Fruit fly (Drosophila melanogaster) whole organism, embryonic: Measurements from ENCODE around the gene HDAC4.

ENCODE experiments used
- Abd-B ChIP-seq: fragments of 200-800 bp; sonication (Bioruptor generic); optimal IDR thresholded peaks from 2 replicates; lab custom pipeline; 2018; ENCODE audit warnings: missing biosample characterization, mild to moderate bottlenecking, missing genetic modification characterization, moderate library complexity
- Atf3 ChIP-seq: fragments of 200-800 bp; sonication (Bioruptor generic); optimal IDR thresholded peaks from 3 replicates; lab custom pipeline; 2016; ENCODE audit warnings: missing biosample characterization, missing genetic modification characterization
- CG10147 ChIP-seq: fragments of 200-800 bp; sonication (Bioruptor generic); optimal IDR thresholded peaks from 2 replicates; lab custom pipeline; 2019; ENCODE audit warnings: missing biosample characterization, mild to moderate bottlenecking, missing genetic modification characterization, moderate library complexity
- CG10366 ChIP-seq: fragments of 200-800 bp; sonication (Bioruptor generic); IDR thresholded peaks from 2 replicates; pipeline ENCODE4 v1.3.6; 2022; ENCODE audit warnings: missing biosample characterization, missing genetic modification characterization
- CG10462 ChIP-seq: fragments of 200-800 bp; sonication (Bioruptor generic); optimal IDR thresholded peaks from 2 replicates; lab custom pipeline; 2016; ENCODE audit warnings: missing biosample characterization, missing genetic modification characterization
- CG11456 ChIP-seq: fragments of 200-800 bp; sonication (Bioruptor generic); IDR thresholded peaks from 3 replicates; pipeline ENCODE4 v1.3.6; 2022; ENCODE audit warnings: missing biosample characterization, missing genetic modification characterization
- CG11560 ChIP-seq: fragments of 200-800 bp; sonication (Bioruptor generic); IDR thresholded peaks from 3 replicates; pipeline ENCODE4 v1.3.6; 2022; ENCODE audit warnings: missing biosample characterization, missing genetic modification characterization
- CG11723 ChIP-seq: fragments of 200-800 bp; sonication (Bioruptor generic); optimal IDR thresholded peaks from 2 replicates; lab custom pipeline; 2017; ENCODE audit warnings: missing biosample characterization, mild to moderate bottlenecking, missing genetic modification characterization
- CG13424 ChIP-seq: fragments of 200-800 bp; sonication (Bioruptor generic); optimal IDR thresholded peaks from 2 replicates; lab custom pipeline; 2019; ENCODE audit warnings: missing biosample characterization, mild to moderate bottlenecking, missing genetic modification characterization, moderate library complexity
- CG15269 ChIP-seq: fragments of 200-800 bp; sonication (Bioruptor generic); optimal IDR thresholded peaks from 2 replicates; lab custom pipeline; 2018; ENCODE audit warnings: missing biosample characterization, mild to moderate bottlenecking, missing genetic modification characterization, moderate library complexity
- CG15479 ChIP-seq: fragments of 200-800 bp; sonication (Bioruptor generic); optimal IDR thresholded peaks from 3 replicates; lab custom pipeline; 2019; ENCODE audit warnings: missing biosample characterization, mild to moderate bottlenecking, missing genetic modification characterization, moderate library complexity
- CG15514 ChIP-seq: fragments of 200-800 bp; sonication (Bioruptor generic); optimal IDR thresholded peaks from 3 replicates; lab custom pipeline; 2017; ENCODE audit warnings: missing biosample characterization, missing genetic modification characterization, mild to moderate bottlenecking, moderate library complexity, missing genetic modification reagents
- CG15601 ChIP-seq: fragments of 200-800 bp; sonication (Bioruptor generic); optimal IDR thresholded peaks from 3 replicates; lab custom pipeline; 2019; ENCODE audit warnings: missing biosample characterization, mild to moderate bottlenecking, missing genetic modification characterization, moderate library complexity
- CG17612 ChIP-seq: fragments of 200-800 bp; sonication (Bioruptor generic); IDR thresholded peaks from 2 replicates; pipeline ENCODE4 v1.3.6; 2022; ENCODE audit warnings: missing biosample characterization, missing genetic modification characterization
- CG2202 ChIP-seq: fragments of 200-800 bp; sonication (Bioruptor generic); optimal IDR thresholded peaks from 2 replicates; lab custom pipeline; 2018; ENCODE audit warnings: missing biosample characterization, mild to moderate bottlenecking, missing genetic modification characterization
- CG2889 ChIP-seq: fragments of 200-800 bp; sonication (Bioruptor generic); IDR thresholded peaks from 3 replicates; pipeline ENCODE4 v1.3.6; 2022; ENCODE audit warnings: missing biosample characterization, missing genetic modification characterization
- CG32767 ChIP-seq: fragments of 200-800 bp; sonication (Bioruptor generic); IDR thresholded peaks from 2 replicates; pipeline ENCODE4 v1.3.6; 2022; ENCODE audit warnings: missing biosample characterization, missing genetic modification characterization
- CG34224 ChIP-seq: fragments of 200-800 bp; sonication (Bioruptor generic); IDR thresholded peaks from 3 replicates; pipeline ENCODE4 v1.3.6; 2022; ENCODE audit warnings: missing biosample characterization, missing genetic modification characterization; ENCODE audit not compliant: partially characterized antibody
- CG43689 ChIP-seq: fragments of 200-800 bp; sonication (Bioruptor generic); IDR thresholded peaks from 2 replicates; pipeline ENCODE4 v1.3.6; 2022; ENCODE audit warnings: missing biosample characterization, missing genetic modification characterization
- CG4424 ChIP-seq: fragments of 200-800 bp; sonication (Bioruptor generic); optimal IDR thresholded peaks from 3 replicates; lab custom pipeline; 2016; ENCODE audit warnings: missing biosample characterization, missing genetic modification characterization
- CG4707 ChIP-seq: fragments of 200-800 bp; sonication (Bioruptor generic); optimal IDR thresholded peaks from 2 replicates; lab custom pipeline; 2018; ENCODE audit warnings: missing biosample characterization, mild to moderate bottlenecking, missing genetic modification characterization, moderate library complexity
- CG7987 ChIP-seq: fragments of 200-800 bp; sonication (Bioruptor generic); optimal IDR thresholded peaks from 2 replicates; lab custom pipeline; 2018; ENCODE audit warnings: missing biosample characterization, mild to moderate bottlenecking, missing genetic modification characterization, moderate library complexity
- CG8765 ChIP-seq: fragments of 200-800 bp; sonication (Bioruptor generic); IDR thresholded peaks from 2 replicates; pipeline ENCODE4 v1.3.6; 2022; ENCODE audit warnings: missing biosample characterization, missing genetic modification characterization
- CG9727 ChIP-seq: fragments of 200-800 bp; sonication (Bioruptor generic); optimal IDR thresholded peaks from 3 replicates; lab custom pipeline; 2017; ENCODE audit warnings: missing biosample characterization, mild to moderate bottlenecking, missing genetic modification characterization
- Camta ChIP-seq: fragments of 200-800 bp; sonication (Bioruptor generic); optimal IDR thresholded peaks from 2 replicates; lab custom pipeline; 2016; ENCODE audit warnings: missing biosample characterization, missing genetic modification characterization
- Chrac-16 ChIP-seq: fragments of 200-800 bp; sonication (Bioruptor generic); optimal IDR thresholded peaks from 3 replicates; lab custom pipeline; 2016; ENCODE audit warnings: missing biosample characterization, missing genetic modification characterization
- E2f1 ChIP-seq: fragments of 200-800 bp; sonication (Bioruptor generic); IDR thresholded peaks from 2 replicates; pipeline ENCODE4 v1.3.6; 2022; ENCODE audit warnings: missing biosample characterization, missing genetic modification characterization
- E2f2 ChIP-seq: fragments of 200-800 bp; sonication (Bioruptor generic); IDR thresholded peaks from 2 replicates; pipeline ENCODE4 v1.3.6; 2022; ENCODE audit warnings: missing biosample characterization, missing genetic modification characterization
- Nf-YA ChIP-seq: fragments of 200-800 bp; sonication (Bioruptor generic); IDR thresholded peaks from 2 replicates; pipeline ENCODE4 v1.3.6; 2022; ENCODE audit warnings: missing biosample characterization, missing genetic modification characterization
- PHDP ChIP-seq: fragments of 200-800 bp; sonication (Bioruptor generic); optimal IDR thresholded peaks from 3 replicates; lab custom pipeline; 2018; ENCODE audit warnings: missing biosample characterization, mild to moderate bottlenecking, missing genetic modification characterization, moderate library complexity
- Pdp1 ChIP-seq, 2 experiments: fragments of 200-800 bp; sonication (Bioruptor generic); optimal IDR thresholded peaks; 3 replicates each; lab custom pipeline; 2016; ENCODE audit warnings: missing biosample characterization in 2 of 2, missing genetic modification characterization in 2 of 2, mild to moderate bottlenecking in 1 of 2, moderate library complexity in 1 of 2
- Sin3A ChIP-seq: fragments of >200 bp; optimal IDR thresholded peaks from 2 replicates; lab custom pipeline; 2018
- TFAM ChIP-seq: fragments of 200-800 bp; sonication (Bioruptor generic); optimal IDR thresholded peaks from 2 replicates; lab custom pipeline; 2017; ENCODE audit warnings: missing biosample characterization, missing genetic modification characterization, inconsistent platforms
- ac ChIP-seq: fragments of 200-800 bp; sonication (Bioruptor generic); optimal IDR thresholded peaks from 3 replicates; lab custom pipeline; 2017; ENCODE audit warnings: missing biosample characterization, mild to moderate bottlenecking, missing genetic modification characterization
- cad ChIP-seq: fragments of >200 bp; optimal IDR thresholded peaks from 2 replicates; lab custom pipeline; 2017; ENCODE audit warnings: missing biosample characterization, missing genetic modification characterization
- dan ChIP-seq: fragments of 200-800 bp; sonication (Bioruptor generic); IDR thresholded peaks from 2 replicates; pipeline ENCODE4 v1.3.6; 2022; ENCODE audit warnings: missing biosample characterization, missing genetic modification characterization
- ems ChIP-seq: fragments of 200-800 bp; sonication (Bioruptor generic); optimal IDR thresholded peaks from 3 replicates; lab custom pipeline; 2016; ENCODE audit warnings: missing biosample characterization, missing genetic modification characterization
- en ChIP-seq: fragments of 200-800 bp; sonication (Bioruptor generic); optimal IDR thresholded peaks from 2 replicates; lab custom pipeline; 2016; ENCODE audit warnings: missing biosample characterization, missing genetic modification characterization
- fd64A ChIP-seq: fragments of 200-800 bp; sonication (Bioruptor generic); optimal IDR thresholded peaks from 3 replicates; lab custom pipeline; 2018; ENCODE audit warnings: missing biosample characterization, mild to moderate bottlenecking, missing genetic modification characterization
- fu2 ChIP-seq: fragments of 200-800 bp; sonication (Bioruptor generic); optimal IDR thresholded peaks from 2 replicates; lab custom pipeline; 2016; ENCODE audit warnings: missing biosample characterization, missing genetic modification characterization
- grn ChIP-seq: fragments of 200-800 bp; sonication (Bioruptor generic); optimal IDR thresholded peaks from 3 replicates; lab custom pipeline; 2017; ENCODE audit warnings: missing biosample characterization, missing genetic modification characterization
- ham ChIP-seq: fragments of 200-800 bp; sonication (Bioruptor generic); IDR thresholded peaks from 2 replicates; pipeline ENCODE4 v1.3.6; 2022; ENCODE audit warnings: missing biosample characterization, missing genetic modification characterization
- ind ChIP-seq: fragments of 200-800 bp; sonication (Bioruptor generic); optimal IDR thresholded peaks from 3 replicates; lab custom pipeline; 2016; ENCODE audit warnings: missing biosample characterization, missing genetic modification characterization
- kah ChIP-seq: fragments of 200-800 bp; sonication (Bioruptor generic); optimal IDR thresholded peaks from 2 replicates; lab custom pipeline; 2018; ENCODE audit warnings: missing biosample characterization, mild to moderate bottlenecking, missing genetic modification characterization
- mld ChIP-seq: fragments of 200-800 bp; sonication (Bioruptor generic); IDR thresholded peaks from 3 replicates; pipeline ENCODE4 v1.3.6; 2022; ENCODE audit warnings: missing biosample characterization, missing genetic modification characterization; ENCODE audit not compliant: partially characterized antibody
- nom ChIP-seq: fragments of 200-800 bp; sonication (Bioruptor generic); optimal IDR thresholded peaks from 2 replicates; lab custom pipeline; 2017; ENCODE audit warnings: missing biosample characterization, missing genetic modification characterization, mild to moderate bottlenecking, moderate library complexity, missing genetic modification reagents
- otp ChIP-seq: fragments of 200-800 bp; sonication (Bioruptor generic); IDR thresholded peaks from 3 replicates; pipeline ENCODE4, ENCODE4 v1.3.6; 2022; ENCODE audit warnings: missing biosample characterization, missing genetic modification characterization
- p53 ChIP-seq: fragments of 200-800 bp; sonication (Bioruptor generic); optimal IDR thresholded peaks from 2 replicates; lab custom pipeline; 2016; ENCODE audit warnings: missing biosample characterization, missing genetic modification characterization
- prd ChIP-seq, 3 experiments: fragments of >200 bp in 2 of 3; fragments of 200-800 bp in 1 of 3; sonication (Bioruptor generic) in 1 of 3; optimal IDR thresholded peaks in 2 of 3; IDR thresholded peaks in 1 of 3; 2 replicates in 2 of 3; 3 replicates in 1 of 3; pipeline versions ENCODE4 v1.3.6 to Lab custom; 2017 to 2022; ENCODE audit warnings: missing biosample characterization in 1 of 3, missing genetic modification characterization in 1 of 3
- sens ChIP-seq: fragments of 200-800 bp; sonication (Bioruptor generic); peaks from one replicate; lab custom pipeline; 2016; ENCODE audit warnings: missing biosample characterization, missing genetic modification characterization
- trem ChIP-seq: fragments of 200-800 bp; optimal IDR thresholded peaks from 3 replicates; lab custom pipeline; 2019; ENCODE audit warnings: missing biosample characterization, mild to moderate bottlenecking, missing genetic modification characterization, moderate library complexity
- usp ChIP-seq: fragments of >200 bp; optimal IDR thresholded peaks from 2 replicates; lab custom pipeline; 2017; ENCODE audit warnings: missing biosample characterization, missing genetic modification characterization

Gene HDAC4

DNA sequence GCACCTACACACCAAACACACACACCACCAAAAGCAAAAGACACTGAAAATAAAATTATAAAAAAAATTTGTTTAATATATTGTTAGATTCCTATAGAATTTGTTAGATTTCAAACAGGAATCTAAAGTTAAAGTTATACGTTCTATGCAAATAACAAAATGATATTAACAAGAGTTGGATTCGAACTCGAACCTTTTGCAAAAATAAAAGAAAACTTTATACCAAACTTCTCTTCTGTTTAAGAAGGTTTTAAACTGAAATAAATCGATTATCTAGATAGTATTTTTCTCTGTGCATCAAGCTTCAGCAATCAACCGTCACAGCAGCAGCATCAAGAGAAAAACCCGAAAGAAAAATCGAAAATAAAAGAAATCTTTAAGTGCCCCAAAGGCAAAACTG, 59.0 kb downstream of the HDAC4 start (continued):
- TF ChIP-seq fd64A (GFP tag; lab: Kevin White, UChicago), result no peak
- TF ChIP-seq trem, result peak; percentile 9
- TF ChIP-seq CG4424 (GFP tag; lab: Kevin White, UChicago), result peak; percentile 30
- TF ChIP-seq Sin3A, result no peak
- TF ChIP-seq Nf-YA (GFP tag; lab: Robert Waterston, UW), result no peak
- TF ChIP-seq CG2889, result no peak
- TF ChIP-seq cad (GFP tag; lab: Kevin White, UChicago), result no peak
- TF ChIP-seq CG7987 (GFP tag; lab: Kevin White, UChicago), result no peak
- TF ChIP-seq CG10462, result no peak
- no peak for TF ChIP-seq CG8765 (GFP tag; lab: Robert Waterston, UW)
- TF ChIP-seq mld (GFP tag; lab: Robert Waterston, UW), result no peak
- TF ChIP-seq prd (optimal IDR thresholded peaks at IDR 0.05; lab: Kevin White, UChicago), result no peak
- peak; percentile 35; the same call in 1 of the 3 replicates for TF ChIP-seq prd (GFP tag; IDR thresholded peaks at IDR 0.05; lab: Robert Waterston, UW)
- TF ChIP-seq Atf3 (GFP tag; lab: Kevin White, UChicago), result no peak
- TF ChIP-seq otp, result no peak
- no peak for TF ChIP-seq Chrac-16 (GFP tag; lab: Kevin White, UChicago)
- no peak for TF ChIP-seq ems
- no peak for TF ChIP-seq grn (GFP tag; lab: Kevin White, UChicago)
- no peak for TF ChIP-seq CG11723
- no peak for TF ChIP-seq kah (GFP tag; lab: Kevin White, UChicago)
- TF ChIP-seq sens, result peak; percentile 83
- no peak for TF ChIP-seq p53 (GFP tag; lab: Kevin White, UChicago)
- TF ChIP-seq PHDP, result peak; percentile 14
- TF ChIP-seq ham (GFP tag; lab: Robert Waterston, UW), result no peak
- no peak for TF ChIP-seq CG43689 (GFP tag; lab: Robert Waterston, UW)
- no peak for TF ChIP-seq CG11456 (GFP tag; lab: Robert Waterston, UW)
- no peak for TF ChIP-seq CG15479 (GFP tag; lab: Kevin White, UChicago)
- no peak for TF ChIP-seq ind (GFP tag; lab: Kevin White, UChicago)
- no peak for TF ChIP-seq CG4707
- no peak for TF ChIP-seq en (GFP tag; lab: Kevin White, UChicago)
- TF ChIP-seq CG9727 (GFP tag; lab: Kevin White, UChicago), result peak; percentile 8
- TF ChIP-seq Abd-B (GFP tag; lab: Kevin White, UChicago), result peak; percentile 8
- no peak for TF ChIP-seq ac (GFP tag; lab: Kevin White, UChicago)
- no peak for TF ChIP-seq CG17612 (GFP tag; lab: Robert Waterston, UW)
- no peak for TF ChIP-seq E2f2 (GFP tag; lab: Robert Waterston, UW)
- TF ChIP-seq CG34224 (GFP tag; lab: Robert Waterston, UW), result no peak
- TF ChIP-seq TFAM, result no peak
- peak; percentile 46 for TF ChIP-seq CG13424 (tag; lab: Kevin White, UChicago)
- TF ChIP-seq Pdp1 (GFP tag; optimal IDR thresholded peaks at IDR 0.05; lab: Kevin White, UChicago), result no peak
- peak; percentile 23 for TF ChIP-seq CG15269 (tag; lab: Kevin White, UChicago)
- no peak for TF ChIP-seq E2f1 (GFP tag; lab: Robert Waterston, UW)
- no peak for TF ChIP-seq CG2202 (tag; lab: Kevin White, UChicago)
- TF ChIP-seq CG10147 (GFP tag; lab: Kevin White, UChicago), result no peak
- TF ChIP-seq CG15514 (GFP tag; lab: Kevin White, UChicago), result no peak
- no peak for TF ChIP-seq fu2 (GFP tag; lab: Kevin White, UChicago)
- no peak for TF ChIP-seq CG32767 (GFP tag; lab: Robert Waterston, UW)
- TF ChIP-seq nom (GFP tag; lab: Kevin White, UChicago), result no peak
- TF ChIP-seq usp (GFP tag; lab: Kevin White, UChicago), result no peak
- TF ChIP-seq Camta (GFP tag; lab: Kevin White, UChicago), result no peak
- TF ChIP-seq dan (GFP tag; lab: Robert Waterston, UW), result no peak
- TF ChIP-seq CG11560 (tag; lab: Robert Waterston, UW), result no peak
- no peak for TF ChIP-seq CG15601 (tag; lab: Kevin White, UChicago)
- TF ChIP-seq CG10366 (GFP tag; lab: Robert Waterston, UW), result no peak
